Worm (Caenorhabditis elegans) whole organism, young adult: ENCODE results near the gene F45E1.2.

ENCODE experiments used
- B0035.1 ChIP-seq: sonication (generic microtip); optimal IDR thresholded peaks from 2 replicates; lab custom pipeline; 2016; ENCODE audit warnings: missing genetic modification characterization, mild to moderate bottlenecking, missing compliant biosample characterization, missing genotype, missing genetic modification reagents
- B0261.1 ChIP-seq: sonication (generic microtip); optimal IDR thresholded peaks from 2 replicates; lab custom pipeline; 2016; ENCODE audit warnings: mild to moderate bottlenecking, missing genetic modification characterization, moderate library complexity, missing compliant biosample characterization
- B0336.3 ChIP-seq: fragments of 200-800 bp; sonication (Bioruptor generic); IDR thresholded peaks from 2 replicates; pipeline ENCODE4 v1.3.6; 2022; ENCODE audit warnings: missing genetic modification characterization, missing compliant biosample characterization
- C06A6.2 ChIP-seq: fragments of 200-800 bp; sonication (Bioruptor generic); conservative IDR thresholded peaks from 2 replicates; pipeline ENCODE4 v1.3.6; 2022; ENCODE audit warnings: missing genetic modification characterization, missing compliant biosample characterization
- F10E7.11 ChIP-seq: sonication (generic microtip); optimal IDR thresholded peaks from 2 replicates; lab custom pipeline; 2017; ENCODE audit warnings: mild to moderate bottlenecking, missing genetic modification characterization, moderate library complexity, missing compliant biosample characterization
- F49E8.2 ChIP-seq: sonication (generic microtip); optimal IDR thresholded peaks from 3 replicates; lab custom pipeline; 2017; ENCODE audit warnings: missing genetic modification characterization, mild to moderate bottlenecking, missing compliant biosample characterization, antibody characterized with exemption, moderate library complexity; ENCODE audit not compliant: insufficient read depth
- K11D2.4 ChIP-seq: fragments of 200-800 bp; sonication (Bioruptor generic); IDR thresholded peaks from 2 replicates; pipeline ENCODE4 v1.3.6; 2022; ENCODE audit warnings: missing genetic modification reagents, missing genetic modification characterization, missing compliant biosample characterization
- K12H6.12 ChIP-seq: fragments of 200-800 bp; sonication (Bioruptor generic); optimal IDR thresholded peaks from 2 replicates; lab custom pipeline; 2018; ENCODE audit warnings: mild to moderate bottlenecking, missing genetic modification characterization, missing compliant biosample characterization
- Y56A3A.18 ChIP-seq: fragments of 200-800 bp; sonication (Bioruptor generic); IDR thresholded peaks from 2 replicates; pipeline ENCODE4 v1.3.6; 2022; ENCODE audit warnings: missing genetic modification reagents, missing genetic modification characterization, missing compliant biosample characterization
- Y79H2A.3 ChIP-seq: fragments of 200-800 bp; sonication (Bioruptor generic); conservative IDR thresholded peaks from 2 replicates; pipeline ENCODE4 v1.3.6; 2022; ENCODE audit warnings: missing genetic modification reagents, missing genetic modification characterization, missing compliant biosample characterization
- ama-1 ChIP-seq, 3 experiments: fragments of 150-350 bp in 1 of 3; sonication (generic microtip) in 2 of 3; optimal IDR thresholded peaks; 2 replicates each; lab custom pipeline; 2014 to 2018; ENCODE audit warnings: missing biosample characterization in 2 of 3, missing genetic modification characterization in 2 of 3, missing genetic modification reagents in 2 of 3
- aptf-2 ChIP-seq: fragments of 200-800 bp; sonication (Bioruptor generic); conservative IDR thresholded peaks from 2 replicates; pipeline ENCODE4 v1.3.6; 2022; ENCODE audit warnings: missing genetic modification reagents, missing genetic modification characterization, missing compliant biosample characterization
- atf-7 ChIP-seq: sonication (generic microtip); optimal IDR thresholded peaks from 2 replicates; lab custom pipeline; 2017; ENCODE audit warnings: mild to moderate bottlenecking, missing genetic modification characterization, missing compliant biosample characterization
- cebp-1 ChIP-seq, 2 experiments: fragments of 200-800 bp in 1 of 2; sonication (Bioruptor generic) in 1 of 2; sonication (generic microtip) in 1 of 2; IDR thresholded peaks in 1 of 2; optimal IDR thresholded peaks in 1 of 2; 2 replicates each; pipeline versions ENCODE4 v1.3.6 to Lab custom; 2017 to 2022; ENCODE audit warnings: missing compliant biosample characterization in 2 of 2, missing genetic modification characterization in 2 of 2, mild to moderate bottlenecking in 1 of 2, missing genetic modification reagents in 1 of 2, moderate library complexity in 1 of 2
- ceh-100 ChIP-seq: fragments of 200-800 bp; sonication (Bioruptor generic); IDR thresholded peaks from 2 replicates; pipeline ENCODE4 v1.3.6; 2022; ENCODE audit warnings: missing genetic modification reagents, missing genetic modification characterization, missing compliant biosample characterization
- ceh-27 ChIP-seq: fragments of 200-800 bp; sonication (Bioruptor generic); optimal IDR thresholded peaks from 2 replicates; lab custom pipeline; 2018; ENCODE audit warnings: mild to moderate bottlenecking, missing genetic modification characterization, moderate library complexity, missing compliant biosample characterization
- chd-7 ChIP-seq: sonication (generic microtip); optimal IDR thresholded peaks from 2 replicates; lab custom pipeline; 2016; ENCODE audit warnings: mild to moderate bottlenecking, missing genetic modification characterization, moderate library complexity, missing compliant biosample characterization
- dox-1 ChIP-seq: fragments of 200-800 bp; sonication (Bioruptor generic); IDR thresholded peaks from 2 replicates; pipeline ENCODE4 v1.3.6; 2022; ENCODE audit warnings: missing genetic modification reagents, missing genetic modification characterization, missing compliant biosample characterization
- dpl-1 ChIP-seq: fragments of 150-350 bp; optimal IDR thresholded peaks from 2 replicates; lab custom pipeline; 2014; ENCODE audit warnings: missing biosample characterization, missing genetic modification reagents, missing genetic modification characterization
- egl-18 ChIP-seq: fragments of 200-800 bp; sonication (Bioruptor generic); IDR thresholded peaks from 2 replicates; pipeline ENCODE4 v1.3.6; 2022; ENCODE audit warnings: missing genetic modification reagents, missing genetic modification characterization, missing compliant biosample characterization
- egrh-3 ChIP-seq: fragments of 200-800 bp; sonication (Bioruptor generic); IDR thresholded peaks from 2 replicates; pipeline ENCODE4 v1.3.6; 2022; ENCODE audit warnings: missing genetic modification reagents, missing genetic modification characterization, missing compliant biosample characterization
- ekl-4 ChIP-seq: fragments of 200-800 bp; sonication (Bioruptor generic); IDR thresholded peaks from 2 replicates; pipeline ENCODE4 v1.3.6; 2022; ENCODE audit warnings: missing genetic modification reagents, missing genetic modification characterization, missing compliant biosample characterization
- ets-4 ChIP-seq: fragments of 200-800 bp; sonication (Bioruptor generic); optimal IDR thresholded peaks from 2 replicates; lab custom pipeline; 2018; ENCODE audit warnings: mild to moderate bottlenecking, missing genetic modification characterization, missing compliant biosample characterization
- hmg-20 ChIP-seq: fragments of 200-800 bp; sonication (Bioruptor generic); IDR thresholded peaks from 2 replicates; pipeline ENCODE4 v1.3.6; 2022; ENCODE audit warnings: missing genetic modification reagents, missing genetic modification characterization, missing compliant biosample characterization
- let-607 ChIP-seq, 2 experiments: fragments of 200-800 bp in 1 of 2; sonication (Bioruptor generic) in 1 of 2; sonication (generic microtip) in 1 of 2; optimal IDR thresholded peaks; 2 replicates each; lab custom pipeline; 2016 to 2018; ENCODE audit warnings: mild to moderate bottlenecking in 2 of 2, missing compliant biosample characterization in 2 of 2, missing genetic modification characterization in 2 of 2, moderate library complexity in 2 of 2, missing genotype in 1 of 2
- lin-26 ChIP-seq: fragments of 200-800 bp; sonication (Bioruptor generic); IDR thresholded peaks from 2 replicates; pipeline ENCODE4 v1.3.6; 2022; ENCODE audit warnings: missing genetic modification reagents, missing genetic modification characterization, missing compliant biosample characterization
- lsl-1 ChIP-seq: fragments of 200-800 bp; sonication (Bioruptor generic); optimal IDR thresholded peaks from 2 replicates; lab custom pipeline; 2018; ENCODE audit warnings: mild to moderate bottlenecking, missing genetic modification characterization, moderate library complexity, missing compliant biosample characterization
- madf-10 ChIP-seq: sonication (generic microtip); optimal IDR thresholded peaks from 2 replicates; lab custom pipeline; 2016; ENCODE audit warnings: mild to moderate bottlenecking, missing genetic modification characterization, missing compliant biosample characterization
- madf-8 ChIP-seq: fragments of 200-800 bp; sonication (Bioruptor generic); conservative IDR thresholded peaks from 2 replicates; pipeline ENCODE4 v1.3.6; 2022; ENCODE audit warnings: missing genetic modification reagents, missing genetic modification characterization, missing compliant biosample characterization
- mcd-1 ChIP-seq: fragments of 200-800 bp; sonication (Bioruptor generic); IDR thresholded peaks from 2 replicates; pipeline ENCODE4 v1.3.6; 2022; ENCODE audit warnings: missing genetic modification reagents, missing genetic modification characterization, missing compliant biosample characterization
- mes-4 ChIP-seq: sonication (generic microtip); optimal IDR thresholded peaks from 2 replicates; lab custom pipeline; 2016; ENCODE audit warnings: missing genotype, missing genetic modification characterization, missing compliant biosample characterization
- nfyb-1 ChIP-seq: fragments of 200-800 bp; sonication (Bioruptor generic); IDR thresholded peaks from 2 replicates; pipeline ENCODE4 v1.3.6; 2022; ENCODE audit warnings: missing genetic modification reagents, missing genetic modification characterization, missing compliant biosample characterization
- nhr-120 ChIP-seq: fragments of 200-800 bp; sonication (Bioruptor generic); IDR thresholded peaks from 2 replicates; pipeline ENCODE4 v1.3.6; 2022; ENCODE audit warnings: missing genetic modification characterization, missing compliant biosample characterization
- repo-1 ChIP-seq: sonication (generic microtip); optimal IDR thresholded peaks from 2 replicates; lab custom pipeline; 2017; ENCODE audit warnings: mild to moderate bottlenecking, missing genetic modification characterization, missing compliant biosample characterization
- somi-1 ChIP-seq: fragments of 200-800 bp; sonication (Bioruptor generic); optimal IDR thresholded peaks from 2 replicates; lab custom pipeline; 2018; ENCODE audit warnings: mild to moderate bottlenecking, missing genetic modification characterization, missing compliant biosample characterization
- tlf-1 ChIP-seq: fragments of 200-800 bp; sonication (Bioruptor generic); optimal IDR thresholded peaks from 2 replicates; lab custom pipeline; 2018; ENCODE audit warnings: mild to moderate bottlenecking, missing genetic modification characterization, missing compliant biosample characterization
- zfh-2 ChIP-seq: fragments of 200-800 bp; sonication (Bioruptor generic); conservative IDR thresholded peaks from 2 replicates; pipeline ENCODE4 v1.3.6; 2022; ENCODE audit warnings: missing genetic modification reagents, missing genetic modification characterization, missing compliant biosample characterization
- zim-3 ChIP-seq: sonication (generic microtip); optimal IDR thresholded peaks from 2 replicates; lab custom pipeline; 2017; ENCODE audit warnings: mild to moderate bottlenecking, missing genetic modification characterization, moderate library complexity, missing compliant biosample characterization
- ztf-26 ChIP-seq: sonication (generic microtip); optimal IDR thresholded peaks from 2 replicates; lab custom pipeline; 2017; ENCODE audit warnings: missing genetic modification characterization, missing compliant biosample characterization

Gene F45E1.2

ce11 chrX:8003663-8004062, at the start of gene F45E1.2, which contains the start of gene F45E1.1:
TSS of gene F45E1.2 (plus strand) at chrX:8003733.
TSS of gene F45E1.1 (plus strand) at chrX:8003682.
- no peak for TF ChIP-seq ama-1 (optimal IDR thresholded peaks at IDR 0.05; lab: Kevin White, UChicago)
- no peak for TF ChIP-seq ama-1 (GFP tag; optimal IDR thresholded peaks at IDR 0.05; lab: Kevin White, UChicago)
- no peak for TF ChIP-seq ets-4 (GFP tag; lab: Kevin White, UChicago)
- no peak for TF ChIP-seq let-607 (tag; optimal IDR thresholded peaks at IDR 0.05; lab: Kevin White, UChicago)
- TF ChIP-seq Y79H2A.3, result no peak

- TF ChIP-seq lin-26 (GFP tag; lab: Robert Waterston, UW), result no peak
- TF ChIP-seq zfh-2 (GFP tag; lab: Robert Waterston, UW), result 0 out of 2 replicates have a peak, but pooled peaks have one; percentile 13
- no peak for TF ChIP-seq madf-8 (GFP tag; lab: Robert Waterston, UW)
- no peak for TF ChIP-seq ceh-100
- 0 out of 2 replicates have a peak, but pooled peaks have one; percentile 9 for TF ChIP-seq C06A6.2 (GFP tag; lab: Robert Waterston, UW)
- peak; percentile 0 for TF ChIP-seq atf-7 (tag; lab: Kevin White, UChicago)
- no peak for TF ChIP-seq F49E8.2 (tag; lab: Kevin White, UChicago)
- TF ChIP-seq mcd-1, result no peak
- no peak for TF ChIP-seq ceh-27 (GFP tag; lab: Kevin White, UChicago)
- TF ChIP-seq, all 124 proteins: peak for 3
These were observed 49.2 kb upstream of the F45E1.2 start, which contains the start of gene dct-1 for ce11 chrX:7954328-7954727. TSS of gene dct-1 (plus strand) at chrX:7954354.

- TF ChIP-seq madf-10 (tag; lab: Kevin White, UChicago), result no peak
- 0 out of 2 replicates have a peak, but pooled peaks have one; percentile 27 for TF ChIP-seq cebp-1 (GFP tag; IDR thresholded peaks at IDR 0.05; lab: Robert Waterston, UW)
- peak; percentile 49 for TF ChIP-seq cebp-1 (tag; optimal IDR thresholded peaks at IDR 0.05; lab: Kevin White, UChicago)
- no peak for TF ChIP-seq B0035.1
- TF ChIP-seq Y56A3A.18 (GFP tag; lab: Robert Waterston, UW), result no peak
- no peak for TF ChIP-seq ceh-100
- no peak for TF ChIP-seq tlf-1
- peak; percentile 32 for TF ChIP-seq zim-3 (tag; lab: Kevin White, UChicago)
- no peak for TF ChIP-seq egrh-3 (GFP tag; lab: Robert Waterston, UW)
- no peak for TF ChIP-seq lsl-1 (GFP tag; lab: Kevin White, UChicago)
- TF ChIP-seq ztf-26 (tag; lab: Kevin White, UChicago), result peak; percentile 11
- peak; percentile 41 for TF ChIP-seq F10E7.11 (tag; lab: Kevin White, UChicago)
- TF ChIP-seq dox-1 (GFP tag; lab: Robert Waterston, UW), result 0 out of 2 replicates have a peak, but pooled peaks have one; percentile 20
- no peak for TF ChIP-seq hmg-20
- TF ChIP-seq C06A6.2 (GFP tag; lab: Robert Waterston, UW), result 0 out of 2 replicates have a peak, but pooled peaks have one; percentile 8
- peak; percentile 22; the same call in 1 of the 2 replicates for TF ChIP-seq ekl-4
- peak; percentile 25; the same call in 1 of the 2 replicates for TF ChIP-seq K11D2.4 (GFP tag; lab: Robert Waterston, UW)
- no peak for TF ChIP-seq aptf-2 (GFP tag; lab: Robert Waterston, UW)
- TF ChIP-seq somi-1 (GFP tag; lab: Kevin White, UChicago), result peak; percentile 5
- no peak for TF ChIP-seq B0336.3 (GFP tag; lab: Robert Waterston, UW)
- no peak for TF ChIP-seq ets-4 (GFP tag; lab: Kevin White, UChicago)
- TF ChIP-seq nfyb-1, result 0 out of 2 replicates have a peak, but pooled peaks have one; percentile 13
- TF ChIP-seq repo-1 (tag; lab: Kevin White, UChicago), result peak; percentile 10
- TF ChIP-seq B0261.1 (tag; lab: Kevin White, UChicago), result no peak
- no peak for TF ChIP-seq egl-18 (GFP tag; lab: Robert Waterston, UW)
- no peak for TF ChIP-seq dpl-1
- TF ChIP-seq madf-8 (GFP tag; lab: Robert Waterston, UW), result no peak
- TF ChIP-seq mes-4 (tag; lab: Kevin White, UChicago), result no peak
- peak; percentile 9 for TF ChIP-seq chd-7 (tag; lab: Kevin White, UChicago)
- TF ChIP-seq nhr-120, result no peak
- TF ChIP-seq K12H6.12, result peak; percentile 19
These were observed 47.1 kb upstream of the F45E1.2 start for ce11 chrX:7956449-7956848.
